Fruit fly (Drosophila melanogaster): Measurements from ENCODE around the gene CG14075.
A peak's percentile ranks its signal among the peaks of the same experiment; 100 is the strongest.

The CG14075 gene

DNA sequence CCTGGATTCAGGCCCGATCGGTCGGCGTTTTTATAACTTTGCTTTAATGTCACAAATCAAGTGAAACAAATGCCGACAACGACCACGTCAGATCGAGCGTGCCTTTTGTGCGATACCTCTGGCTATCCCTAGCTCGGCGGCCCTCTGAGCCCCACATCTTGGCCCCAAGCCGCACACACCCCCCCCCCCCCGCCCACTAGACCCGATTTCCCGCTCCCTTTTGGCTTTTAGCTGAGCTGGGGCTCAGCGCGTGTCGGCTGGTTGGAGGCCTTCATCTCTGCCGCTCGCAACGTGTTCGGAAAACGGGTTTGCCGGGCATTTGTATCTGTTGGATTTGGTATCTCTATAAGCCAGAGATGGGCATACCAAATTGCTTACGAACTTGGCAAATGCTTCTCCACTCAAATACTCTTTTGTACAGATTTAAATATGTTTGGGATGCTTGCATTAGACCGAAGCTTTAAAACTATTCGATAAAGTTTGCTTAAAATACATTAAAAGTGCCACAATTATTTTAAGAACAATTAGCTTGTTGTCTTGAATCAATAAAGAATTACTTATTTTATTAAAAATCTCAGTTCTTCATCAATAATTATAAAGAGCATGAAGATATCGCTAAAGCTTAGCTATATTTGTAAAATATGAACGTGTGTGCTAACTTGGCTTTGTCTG lies 31.5 kb downstream of the CG14075 start (continued):
- TF ChIP-seq dmrt99B (tag; optimal IDR thresholded peaks at IDR 0.05): peak; percentile 54
- peak; percentile 93 for TF ChIP-seq CG12769 (tag; optimal IDR thresholded peaks at IDR 0.05)
- peak; percentile 18 for TF ChIP-seq CG18599 (GFP tag; optimal IDR thresholded peaks at IDR 0.05)
- TF ChIP-seq CG12104 (GFP tag; optimal IDR thresholded peaks at IDR 0.05): peak; percentile 41
- peak; percentile 12 for TF ChIP-seq pros (GFP tag; optimal IDR thresholded peaks at IDR 0.05)
- TF ChIP-seq CG12155 (GFP tag; optimal IDR thresholded peaks at IDR 0.05): peak; percentile 38
- no peak for TF ChIP-seq Dad (GFP tag; optimal IDR thresholded peaks at IDR 0.05)
- no peak for TF ChIP-seq CG12236 (GFP tag; optimal IDR thresholded peaks at IDR 0.05)
- TF ChIP-seq stc (GFP tag; IDR thresholded peaks at IDR 0.05): peak; percentile 20; the same call in 1 of the 2 replicates
- no peak for TF ChIP-seq mirr (GFP tag; optimal IDR thresholded peaks at IDR 0.05)
- peak; percentile 56 for TF ChIP-seq Sox102F (GFP tag; optimal IDR thresholded peaks at IDR 0.05)
- peak; percentile 38 for TF ChIP-seq CG18262 (tag; optimal IDR thresholded peaks at IDR 0.05)
- peak; percentile 38; the same call in 1 of the 2 replicates for TF ChIP-seq Drgx (GFP tag; IDR thresholded peaks at IDR 0.05)
- peak; percentile 39 for TF ChIP-seq fd3F (GFP tag; optimal IDR thresholded peaks at IDR 0.05)
- TF ChIP-seq Camta (GFP tag; optimal IDR thresholded peaks at IDR 0.05): no peak
- peak; percentile 59 for TF ChIP-seq CG11504 (tag; optimal IDR thresholded peaks at IDR 0.05)
- TF ChIP-seq vvl (GFP tag; IDR thresholded peaks at IDR 0.05): peak; percentile 48; the same call in 1 of the 2 replicates
- TF ChIP-seq sr (GFP tag; IDR thresholded peaks at IDR 0.05): peak; percentile 49; the same call in 1 of the 3 replicates
- TF ChIP-seq Scr (GFP tag; IDR thresholded peaks at IDR 0.05; ENCODE audit: partially characterized antibody): no peak
- TF ChIP-seq oc (tag; optimal IDR thresholded peaks at IDR 0.05): peak; percentile 90
- no peak for TF ChIP-seq ap (GFP tag; IDR thresholded peaks at IDR 0.05)
- TF ChIP-seq CG15269 (tag; optimal IDR thresholded peaks at IDR 0.05): peak; percentile 18
- TF ChIP-seq al (GFP tag; IDR thresholded peaks at IDR 0.05): 0 out of 2 replicates have a peak, but pooled peaks have one; percentile 22
- TF ChIP-seq CG10147 (GFP tag; optimal IDR thresholded peaks at IDR 0.05): peak; percentile 42
- no peak for TF ChIP-seq hb (GFP tag; IDR thresholded peaks at IDR 0.05; ENCODE audit: partially characterized antibody)
- TF ChIP-seq Hr51 (GFP tag; optimal IDR thresholded peaks at IDR 0.05): peak in 1 of 2 experiments; percentile 58
- peak; percentile 49 for TF ChIP-seq NfI (GFP tag; optimal IDR thresholded peaks at IDR 0.05)
- peak; percentile 61 for TF ChIP-seq grau (tag; optimal IDR thresholded peaks at IDR 0.05)
- TF ChIP-seq CG10274 (GFP tag; optimal IDR thresholded peaks at IDR 0.05): peak; percentile 29
- peak in 1 of 2 experiments; percentile 23 for TF ChIP-seq Trl (optimal IDR thresholded peaks at IDR 0.05)
- no peak for TF ChIP-seq Trl (GFP tag; optimal IDR thresholded peaks at IDR 0.05)
- TF ChIP-seq emc (GFP tag; optimal IDR thresholded peaks at IDR 0.05): no peak
- peak; percentile 26 for TF ChIP-seq gsb-n (tag; optimal IDR thresholded peaks at IDR 0.05)
- 0 out of 2 replicates have a peak, but pooled peaks have one; percentile 39 for TF ChIP-seq wdn (GFP tag; IDR thresholded peaks at IDR 0.05)
- TF ChIP-seq Sox100B (GFP tag; optimal IDR thresholded peaks at IDR 0.05): peak; percentile 48
- no peak for TF ChIP-seq CTCF (GFP tag; optimal IDR thresholded peaks at IDR 0.05)
- peak; percentile 54 for TF ChIP-seq chm (GFP tag; IDR thresholded peaks at IDR 0.05)
- no peak for TF ChIP-seq CG8290 (GFP tag; optimal IDR thresholded peaks at IDR 0.05)
- peak in 1 of 2 experiments; percentile 29 for TF ChIP-seq CG8290 (tag; optimal IDR thresholded peaks at IDR 0.05)
- TF ChIP-seq sens (GFP tag): peak; percentile 81
- peak; percentile 67; the same call in 2 of the 3 replicates for TF ChIP-seq dysf (GFP tag; IDR thresholded peaks at IDR 0.05)
- TF ChIP-seq Tbp (GFP tag; optimal IDR thresholded peaks at IDR 0.05): no peak
- TF ChIP-seq ind (GFP tag; optimal IDR thresholded peaks at IDR 0.05): peak; percentile 24
- TF ChIP-seq tin (GFP tag; optimal IDR thresholded peaks at IDR 0.05): peak; percentile 21
- no peak for TF ChIP-seq Rx (GFP tag; IDR thresholded peaks at IDR 0.05)
- TF ChIP-seq Gsc (GFP tag; IDR thresholded peaks at IDR 0.05): no peak
- no peak for TF ChIP-seq CG3995 (GFP tag; optimal IDR thresholded peaks at IDR 0.05)
- TF ChIP-seq lmd (GFP tag; IDR thresholded peaks at IDR 0.05): peak; percentile 44; the same call in 1 of the 2 replicates
- 0 out of 3 replicates have a peak, but pooled peaks have one; percentile 8 for TF ChIP-seq CG2889 (GFP tag; IDR thresholded peaks at IDR 0.05)
- TF ChIP-seq CG17361 (GFP tag; IDR thresholded peaks at IDR 0.05): peak; percentile 47; the same call in 2 of the 3 replicates
- no peak for TF ChIP-seq usp (GFP tag; optimal IDR thresholded peaks at IDR 0.05)
